Fruit fly (Drosophila melanogaster): ENCODE results near the gene CG9312.

Gene CG9312

DNA sequence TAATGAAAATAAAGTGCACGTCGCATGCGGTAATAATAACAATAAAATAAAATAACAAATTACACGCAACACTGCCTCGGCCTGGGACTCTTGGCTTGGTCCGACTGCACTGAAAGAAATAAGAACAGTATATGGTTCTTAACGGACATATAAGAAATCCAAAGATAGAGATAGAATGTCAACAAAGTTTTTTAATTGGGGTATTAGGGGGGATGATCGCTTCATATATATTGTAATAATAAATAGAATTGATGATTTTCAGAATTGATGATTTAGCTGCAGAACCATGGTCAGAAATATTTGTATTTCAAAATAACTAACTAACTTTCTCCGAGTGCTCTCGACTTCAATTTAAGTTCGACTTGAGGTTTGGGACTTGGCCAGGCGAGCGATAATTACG is 30.5 kb downstream of the CG9312 start (continued):
- no peak for TF ChIP-seq sisA (GFP tag; IDR thresholded peaks at IDR 0.05)
- no peak for TF ChIP-seq prd (optimal IDR thresholded peaks at IDR 0.05)
- peak; percentile 31; the same call in 1 of the 3 replicates for TF ChIP-seq prd (GFP tag; IDR thresholded peaks at IDR 0.05)
- TF ChIP-seq crp (GFP tag; optimal IDR thresholded peaks at IDR 0.05): no peak
- TF ChIP-seq CG14710 (tag; optimal IDR thresholded peaks at IDR 0.05): peak; percentile 60
- TF ChIP-seq CG18619 (GFP tag; optimal IDR thresholded peaks at IDR 0.05): no peak
- TF ChIP-seq CG18262 (tag; optimal IDR thresholded peaks at IDR 0.05): peak; percentile 69
- TF ChIP-seq z (GFP tag; IDR thresholded peaks at IDR 0.05): no peak
- TF ChIP-seq Stat92E (GFP tag; optimal IDR thresholded peaks at IDR 0.05): no peak
- TF ChIP-seq dimm (GFP tag; IDR thresholded peaks at IDR 0.05): no peak
- peak; percentile 8 for TF ChIP-seq jing (GFP tag; optimal IDR thresholded peaks at IDR 0.05)
- no peak for TF ChIP-seq NK7.1 (GFP tag; optimal IDR thresholded peaks at IDR 0.05)
- no peak for TF ChIP-seq pb (GFP tag; optimal IDR thresholded peaks at IDR 0.05)
- no peak for TF ChIP-seq mirr (GFP tag; optimal IDR thresholded peaks at IDR 0.05)
- no peak for TF ChIP-seq CG10431 (GFP tag; optimal IDR thresholded peaks at IDR 0.05)
- TF ChIP-seq CG11504 (tag; optimal IDR thresholded peaks at IDR 0.05): peak; percentile 50
- TF ChIP-seq H2.0 (GFP tag; IDR thresholded peaks at IDR 0.05): no peak
- TF ChIP-seq CG34422 (GFP tag; IDR thresholded peaks at IDR 0.05): no peak
- TF ChIP-seq gem (tag; optimal IDR thresholded peaks at IDR 0.05): peak; percentile 69
- TF ChIP-seq CG30403 (GFP tag; optimal IDR thresholded peaks at IDR 0.05): peak; percentile 32
- no peak for TF ChIP-seq CG4730 (GFP tag; IDR thresholded peaks at IDR 0.05)
- TF ChIP-seq vnd (GFP tag; IDR thresholded peaks at IDR 0.05; ENCODE audit: partially characterized antibody): no peak
- peak; percentile 57 for TF ChIP-seq nmo (GFP tag; optimal IDR thresholded peaks at IDR 0.05)
- no peak for TF ChIP-seq pan (optimal IDR thresholded peaks at IDR 0.05)
- no peak for TF ChIP-seq pan (GFP tag; optimal IDR thresholded peaks at IDR 0.05 in 1 of 2, IDR thresholded peaks at IDR 0.05 in 1 of 2)
- no peak for TF ChIP-seq ttk (GFP tag; IDR thresholded peaks at IDR 0.05)
- no peak for TF ChIP-seq esg (GFP tag; conservative IDR thresholded peaks at IDR 0.05)
- TF ChIP-seq tna (GFP tag; IDR thresholded peaks at IDR 0.05; ENCODE audit: partially characterized antibody): no peak
- TF ChIP-seq Oli (tag; optimal IDR thresholded peaks at IDR 0.05): peak; percentile 30
- peak; percentile 12 for TF ChIP-seq Jarid2 (GFP tag; optimal IDR thresholded peaks at IDR 0.05)
- no peak for TF ChIP-seq CG3163 (GFP tag; optimal IDR thresholded peaks at IDR 0.05)
- no peak for TF ChIP-seq CG12219 (GFP tag; optimal IDR thresholded peaks at IDR 0.05)
- peak; percentile 33 for TF ChIP-seq Sox100B (GFP tag; optimal IDR thresholded peaks at IDR 0.05)
- no peak for TF ChIP-seq CG12236 (GFP tag; optimal IDR thresholded peaks at IDR 0.05)
- TF ChIP-seq crc (GFP tag; optimal IDR thresholded peaks at IDR 0.05): no peak
- TF ChIP-seq CG15011 (GFP tag; optimal IDR thresholded peaks at IDR 0.05): no peak
- no peak for TF ChIP-seq HLH54F (GFP tag; optimal IDR thresholded peaks at IDR 0.05)
- TF ChIP-seq wor (GFP tag; IDR thresholded peaks at IDR 0.05): no peak
- no peak for TF ChIP-seq gcm2 (GFP tag; optimal IDR thresholded peaks at IDR 0.05)
- TF ChIP-seq luna (GFP tag; optimal IDR thresholded peaks at IDR 0.05): no peak
- TF ChIP-seq lola (GFP tag; optimal IDR thresholded peaks at IDR 0.05): peak in 1 of 3 experiments; percentile 66
- TF ChIP-seq lov (optimal IDR thresholded peaks at IDR 0.05): no peak
- no peak for TF ChIP-seq lov (GFP tag; IDR thresholded peaks at IDR 0.05)
- TF ChIP-seq trem (tag; optimal IDR thresholded peaks at IDR 0.05): peak; percentile 38
- peak; percentile 8 for TF ChIP-seq CG2202 (tag; optimal IDR thresholded peaks at IDR 0.05)
- TF ChIP-seq ERR (GFP tag; optimal IDR thresholded peaks at IDR 0.05): no peak
- no peak for TF ChIP-seq maf-S (GFP tag; optimal IDR thresholded peaks at IDR 0.05)
- TF ChIP-seq CG33557 (GFP tag; optimal IDR thresholded peaks at IDR 0.05): peak; percentile 31
- TF ChIP-seq TFAM (GFP tag; optimal IDR thresholded peaks at IDR 0.05): no peak
- TF ChIP-seq CG17361 (GFP tag; IDR thresholded peaks at IDR 0.05): peak; percentile 57
- TF ChIP-seq Blimp-1 (GFP tag; optimal IDR thresholded peaks at IDR 0.05): peak; percentile 59
- peak; percentile 66 for TF ChIP-seq CG17829 (tag; optimal IDR thresholded peaks at IDR 0.05)

Measured in whole organism, embryonic.